Worm (Caenorhabditis elegans) whole organism, young adult: ENCODE data around the gene T21B10.4.

ENCODE experiments used
- B0019.2 ChIP-seq: fragments of 200-800 bp; sonication (Bioruptor generic); conservative IDR thresholded peaks from 2 replicates; pipeline ENCODE4 v1.3.6; 2022; ENCODE audit warnings: missing genetic modification reagents, missing genetic modification characterization, missing compliant biosample characterization
- B0035.1 ChIP-seq: sonication (generic microtip); optimal IDR thresholded peaks from 2 replicates; lab custom pipeline; 2016; ENCODE audit warnings: missing genetic modification characterization, mild to moderate bottlenecking, missing compliant biosample characterization, missing genotype, missing genetic modification reagents
- C17E4.6 ChIP-seq: fragments of 200-800 bp; sonication (Bioruptor generic); IDR thresholded peaks from 2 replicates; pipeline ENCODE4 v1.3.6; 2022; ENCODE audit warnings: missing genetic modification reagents, missing genetic modification characterization, missing compliant biosample characterization
- F37B4.10 ChIP-seq: fragments of 200-800 bp; sonication (Bioruptor generic); IDR thresholded peaks from 2 replicates; pipeline ENCODE4 v1.3.6; 2022; ENCODE audit warnings: missing genetic modification characterization, missing compliant biosample characterization
- F55B11.4 ChIP-seq: sonication (generic microtip); optimal IDR thresholded peaks from 2 replicates; lab custom pipeline; 2016; ENCODE audit warnings: missing compliant biosample characterization, missing genetic modification characterization, borderline replicate concordance; ENCODE audit not compliant: insufficient read depth
- F57A8.1 ChIP-seq: fragments of 200-800 bp; sonication (Bioruptor generic); optimal IDR thresholded peaks from 2 replicates; lab custom pipeline; 2018; ENCODE audit warnings: mild to moderate bottlenecking, missing genetic modification characterization, moderate library complexity, missing compliant biosample characterization
- K11D2.4 ChIP-seq: fragments of 200-800 bp; sonication (Bioruptor generic); IDR thresholded peaks from 2 replicates; pipeline ENCODE4 v1.3.6; 2022; ENCODE audit warnings: missing genetic modification reagents, missing genetic modification characterization, missing compliant biosample characterization
- K12H6.12 ChIP-seq: fragments of 200-800 bp; sonication (Bioruptor generic); optimal IDR thresholded peaks from 2 replicates; lab custom pipeline; 2018; ENCODE audit warnings: mild to moderate bottlenecking, missing genetic modification characterization, missing compliant biosample characterization
- Y56A3A.18 ChIP-seq: fragments of 200-800 bp; sonication (Bioruptor generic); IDR thresholded peaks from 2 replicates; pipeline ENCODE4 v1.3.6; 2022; ENCODE audit warnings: missing genetic modification reagents, missing genetic modification characterization, missing compliant biosample characterization
- Y67H2A.10 ChIP-seq: fragments of 200-800 bp; sonication (Bioruptor generic); conservative IDR thresholded peaks from 2 replicates; pipeline ENCODE4 v1.3.6; 2022; ENCODE audit warnings: missing genetic modification reagents, missing genetic modification characterization, missing compliant biosample characterization
- ZK185.1 ChIP-seq: sonication (generic microtip); optimal IDR thresholded peaks from 2 replicates; lab custom pipeline; 2016; ENCODE audit warnings: mild to moderate bottlenecking, missing genetic modification characterization, missing compliant biosample characterization; ENCODE audit not compliant: poor library complexity, severe bottlenecking
- ama-1 ChIP-seq, 3 experiments: fragments of 150-350 bp in 1 of 3; sonication (generic microtip) in 2 of 3; optimal IDR thresholded peaks; 2 replicates each; lab custom pipeline; 2014 to 2018; ENCODE audit warnings: missing biosample characterization in 2 of 3, missing genetic modification characterization in 2 of 3, missing genetic modification reagents in 2 of 3
- aptf-2 ChIP-seq: fragments of 200-800 bp; sonication (Bioruptor generic); conservative IDR thresholded peaks from 2 replicates; pipeline ENCODE4 v1.3.6; 2022; ENCODE audit warnings: missing genetic modification reagents, missing genetic modification characterization, missing compliant biosample characterization
- cebp-1 ChIP-seq, 2 experiments: fragments of 200-800 bp in 1 of 2; sonication (Bioruptor generic) in 1 of 2; sonication (generic microtip) in 1 of 2; IDR thresholded peaks in 1 of 2; optimal IDR thresholded peaks in 1 of 2; 2 replicates each; pipeline versions ENCODE4 v1.3.6 to Lab custom; 2017 to 2022; ENCODE audit warnings: missing compliant biosample characterization in 2 of 2, missing genetic modification characterization in 2 of 2, mild to moderate bottlenecking in 1 of 2, missing genetic modification reagents in 1 of 2, moderate library complexity in 1 of 2
- cebp-2 ChIP-seq: fragments of 200-800 bp; sonication (Bioruptor generic); IDR thresholded peaks from 2 replicates; pipeline ENCODE4 v1.3.6; 2022; ENCODE audit warnings: missing genetic modification characterization, missing compliant biosample characterization
- ceh-40 ChIP-seq: fragments of 200-800 bp; sonication (Bioruptor generic); IDR thresholded peaks from 2 replicates; pipeline ENCODE4 v1.3.6; 2022; ENCODE audit warnings: missing genetic modification characterization, missing compliant biosample characterization
- ceh-91 ChIP-seq: fragments of 200-800 bp; sonication (Bioruptor generic); IDR thresholded peaks from 2 replicates; pipeline ENCODE4 v1.3.6; 2022; ENCODE audit warnings: missing genetic modification reagents, missing genetic modification characterization, missing compliant biosample characterization
- efl-1 ChIP-seq: fragments of 150-350 bp; optimal IDR thresholded peaks from 2 replicates; lab custom pipeline; 2014; ENCODE audit warnings: missing biosample characterization, missing genetic modification reagents, missing genetic modification characterization
- egrh-3 ChIP-seq: fragments of 200-800 bp; sonication (Bioruptor generic); IDR thresholded peaks from 2 replicates; pipeline ENCODE4 v1.3.6; 2022; ENCODE audit warnings: missing genetic modification reagents, missing genetic modification characterization, missing compliant biosample characterization
- ekl-4 ChIP-seq: fragments of 200-800 bp; sonication (Bioruptor generic); IDR thresholded peaks from 2 replicates; pipeline ENCODE4 v1.3.6; 2022; ENCODE audit warnings: missing genetic modification reagents, missing genetic modification characterization, missing compliant biosample characterization
- gei-17 ChIP-seq: fragments of 200-800 bp; sonication (Bioruptor generic); optimal IDR thresholded peaks from 2 replicates; lab custom pipeline; 2018; ENCODE audit warnings: mild to moderate bottlenecking, missing genetic modification characterization, missing compliant biosample characterization
- hmg-1.2 ChIP-seq: fragments of 200-800 bp; sonication (Bioruptor generic); IDR thresholded peaks from 2 replicates; pipeline ENCODE4 v1.3.6; 2022; ENCODE audit warnings: missing genetic modification reagents, missing genetic modification characterization, missing compliant biosample characterization
- hsf-1 ChIP-seq: fragments of 200-800 bp; sonication (Bioruptor generic); IDR thresholded peaks from 2 replicates; pipeline ENCODE4 v1.3.6; 2022; ENCODE audit warnings: missing genetic modification reagents, missing genetic modification characterization, missing compliant biosample characterization
- let-526 ChIP-seq: fragments of 200-800 bp; sonication (Bioruptor generic); IDR thresholded peaks from 2 replicates; pipeline ENCODE4 v1.3.6; 2022; ENCODE audit warnings: missing genetic modification reagents, missing genetic modification characterization, missing compliant biosample characterization
- let-607 ChIP-seq, 2 experiments: fragments of 200-800 bp in 1 of 2; sonication (Bioruptor generic) in 1 of 2; sonication (generic microtip) in 1 of 2; optimal IDR thresholded peaks; 2 replicates each; lab custom pipeline; 2016 to 2018; ENCODE audit warnings: mild to moderate bottlenecking in 2 of 2, missing compliant biosample characterization in 2 of 2, missing genetic modification characterization in 2 of 2, moderate library complexity in 2 of 2, missing genotype in 1 of 2
- madf-10 ChIP-seq: sonication (generic microtip); optimal IDR thresholded peaks from 2 replicates; lab custom pipeline; 2016; ENCODE audit warnings: mild to moderate bottlenecking, missing genetic modification characterization, missing compliant biosample characterization
- madf-3 ChIP-seq: fragments of 200-800 bp; sonication (Bioruptor generic); IDR thresholded peaks from 2 replicates; pipeline ENCODE4 v1.3.6; 2022; ENCODE audit warnings: missing genetic modification reagents, missing genetic modification characterization, missing compliant biosample characterization
- madf-8 ChIP-seq: fragments of 200-800 bp; sonication (Bioruptor generic); conservative IDR thresholded peaks from 2 replicates; pipeline ENCODE4 v1.3.6; 2022; ENCODE audit warnings: missing genetic modification reagents, missing genetic modification characterization, missing compliant biosample characterization
- mcd-1 ChIP-seq: fragments of 200-800 bp; sonication (Bioruptor generic); IDR thresholded peaks from 2 replicates; pipeline ENCODE4 v1.3.6; 2022; ENCODE audit warnings: missing genetic modification reagents, missing genetic modification characterization, missing compliant biosample characterization
- mes-4 ChIP-seq: sonication (generic microtip); optimal IDR thresholded peaks from 2 replicates; lab custom pipeline; 2016; ENCODE audit warnings: missing genotype, missing genetic modification characterization, missing compliant biosample characterization
- mxl-1 ChIP-seq: sonication (generic microtip); optimal IDR thresholded peaks from 2 replicates; lab custom pipeline; 2016; ENCODE audit warnings: missing genetic modification characterization, missing compliant biosample characterization
- nhr-179 ChIP-seq: sonication (generic microtip); optimal IDR thresholded peaks from 2 replicates; lab custom pipeline; 2016; ENCODE audit warnings: mild to moderate bottlenecking, missing genetic modification characterization, missing compliant biosample characterization
- nhr-80 ChIP-seq: sonication (generic microtip); optimal IDR thresholded peaks from 2 replicates; lab custom pipeline; 2016; ENCODE audit warnings: missing genetic modification characterization, missing compliant biosample characterization
- pbrm-1 ChIP-seq: fragments of 200-800 bp; sonication (Bioruptor generic); IDR thresholded peaks from 2 replicates; pipeline ENCODE4 v1.3.6; 2022; ENCODE audit warnings: missing genetic modification reagents, missing genetic modification characterization, missing compliant biosample characterization
- snpc-4 ChIP-seq, 5 experiments: fragments of 150-350 bp in 1 of 5; sonication (generic microtip) in 4 of 5; optimal IDR thresholded peaks; 2 replicates each; lab custom pipeline; 2014 to 2018; ENCODE audit warnings: missing genetic modification characterization in 5 of 5, missing biosample characterization in 3 of 5, antibody characterized with exemption in 2 of 5, mild to moderate bottlenecking in 2 of 5, missing compliant biosample characterization in 2 of 5, missing genotype in 2 of 5, moderate library complexity in 2 of 5, missing genetic modification reagents in 1 of 5
- zim-3 ChIP-seq: sonication (generic microtip); optimal IDR thresholded peaks from 2 replicates; lab custom pipeline; 2017; ENCODE audit warnings: mild to moderate bottlenecking, missing genetic modification characterization, moderate library complexity, missing compliant biosample characterization

Gene T21B10.4

ce11 chrII:8917339-8917738, 23.4 kb upstream of the T21B10.4 start:
- TF ChIP-seq F55B11.4 (tag; lab: Kevin White, UChicago) (no peak), snpc-4 (GFP tag; optimal IDR thresholded peaks at IDR 0.05; lab: Kevin White, UChicago) (no peak), snpc-4 (tag; optimal IDR thresholded peaks at IDR 0.05; lab: Kevin White, UChicago) (no peak), ama-1 (optimal IDR thresholded peaks at IDR 0.05; lab: Kevin White, UChicago) (no peak), ama-1 (GFP tag; optimal IDR thresholded peaks at IDR 0.05; lab: Kevin White, UChicago) (no peak), F57A8.1 (GFP tag; lab: Kevin White, UChicago) (no peak), madf-8 (GFP tag; lab: Robert Waterston, UW) (no peak), B0019.2 (GFP tag; lab: Robert Waterston, UW) (no peak), ekl-4 (no peak), C17E4.6 (GFP tag; lab: Robert Waterston, UW) (no peak), madf-3 (no peak), egrh-3 (GFP tag; lab: Robert Waterston, UW) (no peak), nhr-179 (tag; lab: Kevin White, UChicago) (no peak), let-526 (GFP tag; lab: Robert Waterston, UW) (no peak)

ce11 chrII:8920315-8920714, 20.4 kb upstream of the T21B10.4 start:
- TF ChIP-seq gei-17 = no peak
- no peak for TF ChIP-seq madf-10 (tag; lab: Kevin White, UChicago)
- TF ChIP-seq K11D2.4 (GFP tag; lab: Robert Waterston, UW) = no peak
- TF ChIP-seq mcd-1 (GFP tag; lab: Robert Waterston, UW) = no peak
- TF ChIP-seq cebp-1 (GFP tag; IDR thresholded peaks at IDR 0.05; lab: Robert Waterston, UW) = no peak
- TF ChIP-seq cebp-1 (tag; optimal IDR thresholded peaks at IDR 0.05; lab: Kevin White, UChicago) = peak; percentile 75
- TF ChIP-seq mxl-1 = no peak

ce11 chrII:8920955-8921354, 19.7 kb upstream of the T21B10.4 start:
- TF ChIP-seq ZK185.1 (tag; lab: Kevin White, UChicago) (no peak), Y56A3A.18 (GFP tag; lab: Robert Waterston, UW) (no peak), F37B4.10 (GFP tag; lab: Robert Waterston, UW) (no peak)

- no peak for TF ChIP-seq cebp-1 (GFP tag; IDR thresholded peaks at IDR 0.05; lab: Robert Waterston, UW)
- TF ChIP-seq cebp-1 (tag; optimal IDR thresholded peaks at IDR 0.05; lab: Kevin White, UChicago) = peak; percentile 80
- no peak for TF ChIP-seq ZK185.1 (tag; lab: Kevin White, UChicago)
Observed at ce11 chrII:8921456-8921855, 19.2 kb upstream of the T21B10.4 start.

ce11 chrII:8922140-8922539, 18.6 kb upstream of the T21B10.4 start, which contains the start of gene B0457.6:
Gene B0457.6 (plus strand): TSS chrII:8922423.
- no peak for TF ChIP-seq cebp-2 (GFP tag; lab: Robert Waterston, UW)
- TF ChIP-seq nhr-80 (tag; lab: Kevin White, UChicago) = peak; percentile 67

- TF ChIP-seq ceh-91 (GFP tag; lab: Robert Waterston, UW) = no peak
- TF ChIP-seq nhr-80 (tag; lab: Kevin White, UChicago) = peak; percentile 47
Observed at ce11 chrII:8923187-8923586, 17.5 kb upstream of the T21B10.4 start.

- TF ChIP-seq hsf-1 (GFP tag; lab: Robert Waterston, UW) = no peak
- no peak for TF ChIP-seq let-607 (tag; optimal IDR thresholded peaks at IDR 0.05; lab: Kevin White, UChicago)
- no peak for TF ChIP-seq madf-8 (GFP tag; lab: Robert Waterston, UW)
- no peak for TF ChIP-seq aptf-2 (GFP tag; lab: Robert Waterston, UW)
- no peak for TF ChIP-seq mes-4
- no peak for TF ChIP-seq nhr-179 (tag; lab: Kevin White, UChicago)
- no peak for TF ChIP-seq K12H6.12 (tag; lab: Kevin White, UChicago)
- TF ChIP-seq ekl-4 = no peak
- TF ChIP-seq hmg-1.2 = no peak
- no peak for TF ChIP-seq efl-1
- TF ChIP-seq mcd-1 (GFP tag; lab: Robert Waterston, UW) = no peak
- TF ChIP-seq ceh-40 (GFP tag; lab: Robert Waterston, UW) = no peak
- no peak for TF ChIP-seq Y67H2A.10 (GFP tag; lab: Robert Waterston, UW)
- no peak for TF ChIP-seq pbrm-1 (GFP tag; lab: Robert Waterston, UW)
- TF ChIP-seq zim-3 (tag; lab: Kevin White, UChicago) = no peak
- TF ChIP-seq B0035.1 (tag; lab: Kevin White, UChicago) = no peak
Observed at ce11 chrII:8926451-8926850, 14.2 kb upstream of the T21B10.4 start, which contains the start of gene B0457.2. Gene B0457.2 (minus strand): TSS chrII:8926551.
